Fruit fly (Drosophila melanogaster) whole organism, wandering third instar larva: ENCODE results near the gene CG31872.

Experiments
- Dif ChIP-seq: fragments of 200-275, 200-300 bp; sonication (Bioruptor generic); optimal IDR thresholded peaks from 2 replicates; lab custom pipeline; 2018; ENCODE audit warnings: missing biosample characterization, missing genetic modification characterization; ENCODE audit not compliant: partially characterized antibody
- Mio ChIP-seq: sonication (Bioruptor generic); optimal IDR thresholded peaks from 2 replicates; lab custom pipeline; 2016; ENCODE audit warnings: missing biosample characterization, missing genetic modification characterization
- OdsH ChIP-seq: fragments of 200-800 bp; sonication (Bioruptor generic); optimal IDR thresholded peaks from 2 replicates; lab custom pipeline; 2016; ENCODE audit warnings: missing biosample characterization, mild to moderate bottlenecking, missing genetic modification characterization
- br ChIP-seq: fragments of 200-800 bp; sonication (Bioruptor generic); optimal IDR thresholded peaks from 2 replicates; lab custom pipeline; 2016; ENCODE audit warnings: missing biosample characterization, missing genetic modification characterization
- dl ChIP-seq, 2 experiments: fragments of 175-275, 200-275 bp in 1 of 2; fragments of 200-275 bp in 1 of 2; sonication (Bioruptor generic); optimal IDR thresholded peaks; lab custom pipeline; 2018; ENCODE audit warnings: mild to moderate bottlenecking in 2 of 2, missing biosample characterization in 2 of 2, missing genetic modification characterization in 2 of 2, moderate library complexity in 2 of 2; ENCODE audit not compliant: partially characterized antibody in 2 of 2, insufficient read depth in 1 of 2
- dmrt93B ChIP-seq: fragments of 200-800 bp; sonication (Bioruptor generic); optimal IDR thresholded peaks from 2 replicates; lab custom pipeline; 2018; ENCODE audit warnings: missing biosample characterization, mild to moderate bottlenecking, missing genetic modification characterization
- fru ChIP-seq: fragments of 200-800 bp; sonication (Bioruptor generic); optimal IDR thresholded peaks from 3 replicates; lab custom pipeline; 2016; ENCODE audit warnings: missing biosample characterization, mild to moderate bottlenecking, missing genetic modification characterization
- h ChIP-seq: fragments of 200-800 bp; sonication (Bioruptor generic); optimal IDR thresholded peaks from 3 replicates; lab custom pipeline; 2016; ENCODE audit warnings: missing biosample characterization, mild to moderate bottlenecking, missing genetic modification characterization
- jim ChIP-seq: fragments of 175-275, 200-325 bp; sonication (Bioruptor generic); optimal IDR thresholded peaks from 2 replicates; lab custom pipeline; 2016; ENCODE audit warnings: missing biosample characterization, mild to moderate bottlenecking, missing genetic modification characterization
- psq ChIP-seq: fragments of 200-800 bp; sonication (Bioruptor generic); optimal IDR thresholded peaks from 3 replicates; lab custom pipeline; 2017; ENCODE audit warnings: missing biosample characterization, mild to moderate bottlenecking, missing genetic modification characterization, moderate library complexity
- usp ChIP-seq: fragments of >200 bp; optimal IDR thresholded peaks from 2 replicates; lab custom pipeline; 2017; ENCODE audit warnings: missing biosample characterization, missing genetic modification characterization

DNA sequence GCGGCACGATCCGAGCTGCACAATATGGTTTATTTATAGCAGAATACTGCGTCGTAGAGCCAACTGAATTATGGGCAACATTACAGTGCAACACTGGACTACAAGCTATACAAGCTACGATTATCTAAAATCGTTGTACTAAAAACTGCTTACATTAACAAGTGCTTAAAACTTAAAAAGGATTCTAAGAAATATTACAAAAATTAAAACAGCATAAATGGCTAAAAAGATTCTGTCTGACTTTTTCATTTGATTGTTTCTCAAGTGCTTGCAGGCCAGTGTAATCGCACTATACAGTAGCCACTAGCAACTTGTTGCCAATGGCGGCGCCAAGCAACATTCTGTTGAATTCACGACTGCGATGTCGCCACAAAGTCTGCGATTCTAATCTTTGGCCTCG is 23.0 kb upstream of the CG31872 start:
- peak; percentile 43 for TF ChIP-seq br (GFP tag; lab: Kevin White, UChicago)
- no peak for TF ChIP-seq usp
- peak; percentile 43 for TF ChIP-seq fru
- no peak for TF ChIP-seq Mio (GFP tag; lab: Kevin White, UChicago)
- peak; percentile 12 for TF ChIP-seq psq (GFP tag; lab: Kevin White, UChicago)
- no peak for TF ChIP-seq jim (GFP tag; lab: Kevin White, UChicago)
- TF ChIP-seq dl (GFP tag; optimal IDR thresholded peaks at IDR 0.05; lab: Kevin White, UChicago; ENCODE audit: insufficient read depth in 1 of 2, partially characterized antibody in 2 of 2), result no peak
- no peak for TF ChIP-seq Dif (GFP tag; lab: Kevin White, UChicago)
- peak; percentile 50 for TF ChIP-seq OdsH (GFP tag; lab: Kevin White, UChicago)
- peak; percentile 12 for TF ChIP-seq dmrt93B (GFP tag; lab: Kevin White, UChicago)
- TF ChIP-seq h (GFP tag; lab: Kevin White, UChicago), result peak; percentile 63
